Fruit fly (Drosophila melanogaster) whole organism, wandering third instar larva: Measurements from ENCODE around the gene REPTOR.

Experiments
- CG32264 ChIP-seq: fragments of 200-800 bp; sonication (Bioruptor generic); optimal IDR thresholded peaks from 2 replicates; lab custom pipeline; 2016; ENCODE audit warnings: missing biosample characterization, missing genetic modification characterization
- CrebA ChIP-seq: fragments of 200-800 bp; sonication (Bioruptor generic); optimal IDR thresholded peaks from 2 replicates; lab custom pipeline; 2016; ENCODE audit warnings: missing biosample characterization, mild to moderate bottlenecking, missing genetic modification characterization, borderline replicate concordance
- Dif ChIP-seq: fragments of 200-275, 200-300 bp; sonication (Bioruptor generic); optimal IDR thresholded peaks from 2 replicates; lab custom pipeline; 2018; ENCODE audit warnings: missing biosample characterization, missing genetic modification characterization; ENCODE audit not compliant: partially characterized antibody
- Hnf4 ChIP-seq: fragments of 200-800 bp; sonication (Bioruptor generic); optimal IDR thresholded peaks from 2 replicates; lab custom pipeline; 2016; ENCODE audit warnings: missing biosample characterization, mild to moderate bottlenecking, missing genetic modification characterization
- Hr78 ChIP-seq: fragments of >200 bp; optimal IDR thresholded peaks from 2 replicates; lab custom pipeline; 2017; ENCODE audit warnings: missing biosample characterization, missing genetic modification characterization
- Hr83 ChIP-seq: fragments of 200-300 bp; sonication (Bioruptor generic); optimal IDR thresholded peaks from 2 replicates; lab custom pipeline; 2016; ENCODE audit warnings: missing biosample characterization, mild to moderate bottlenecking, missing genetic modification characterization, moderate library complexity; ENCODE audit not compliant: poor library complexity, severe bottlenecking
- Jra ChIP-seq: sonication (Bioruptor generic); optimal IDR thresholded peaks from 2 replicates; lab custom pipeline; 2016; ENCODE audit warnings: missing biosample characterization, missing genetic modification characterization
- Myc ChIP-seq: fragments of >200 bp; optimal IDR thresholded peaks from 2 replicates; lab custom pipeline; 2017
- N ChIP-seq: fragments of >200 bp; optimal IDR thresholded peaks from 2 replicates; lab custom pipeline; 2018; ENCODE audit warnings: missing biosample characterization, missing external identifiers, missing genetic modification characterization
- OdsH ChIP-seq: fragments of 200-800 bp; sonication (Bioruptor generic); optimal IDR thresholded peaks from 2 replicates; lab custom pipeline; 2016; ENCODE audit warnings: missing biosample characterization, mild to moderate bottlenecking, missing genetic modification characterization
- Rel ChIP-seq, 2 experiments: fragments of 200-800 bp; sonication (Bioruptor generic) in 1 of 2; optimal IDR thresholded peaks; 2 replicates in 1 of 2; 3 replicates in 1 of 2; lab custom pipeline; 2016 to 2019; ENCODE audit warnings: mild to moderate bottlenecking in 2 of 2, missing biosample characterization in 2 of 2, missing genetic modification characterization in 2 of 2, moderate library complexity in 1 of 2
- Sp1 ChIP-seq: fragments of 200-800 bp; sonication (Bioruptor generic); optimal IDR thresholded peaks from 3 replicates; lab custom pipeline; 2019; ENCODE audit warnings: missing biosample characterization, mild to moderate bottlenecking, missing genetic modification characterization, moderate library complexity
- Vsx2 ChIP-seq: fragments of 200-300, 225-300 bp; sonication (Bioruptor generic); optimal IDR thresholded peaks from 2 replicates; lab custom pipeline; 2018; ENCODE audit warnings: missing biosample characterization, missing genetic modification characterization; ENCODE audit not compliant: partially characterized antibody
- dl ChIP-seq, 2 experiments: fragments of 175-275, 200-275 bp in 1 of 2; fragments of 200-275 bp in 1 of 2; sonication (Bioruptor generic); optimal IDR thresholded peaks; lab custom pipeline; 2018; ENCODE audit warnings: mild to moderate bottlenecking in 2 of 2, missing biosample characterization in 2 of 2, missing genetic modification characterization in 2 of 2, moderate library complexity in 2 of 2; ENCODE audit not compliant: partially characterized antibody in 2 of 2, insufficient read depth in 1 of 2
- dmrt93B ChIP-seq: fragments of 200-800 bp; sonication (Bioruptor generic); optimal IDR thresholded peaks from 2 replicates; lab custom pipeline; 2018; ENCODE audit warnings: missing biosample characterization, mild to moderate bottlenecking, missing genetic modification characterization
- dsf ChIP-seq: sonication (Bioruptor generic); optimal IDR thresholded peaks from 2 replicates; lab custom pipeline; 2016; ENCODE audit warnings: missing biosample characterization, missing genetic modification characterization, borderline replicate concordance
- foxo ChIP-seq, 2 experiments: fragments of 200-800 bp; sonication (Bioruptor generic); optimal IDR thresholded peaks; 2 replicates in 1 of 2; 3 replicates in 1 of 2; lab custom pipeline; 2016 to 2017; ENCODE audit warnings: missing biosample characterization in 2 of 2, missing genetic modification characterization in 2 of 2
- fru ChIP-seq: fragments of 200-800 bp; sonication (Bioruptor generic); optimal IDR thresholded peaks from 3 replicates; lab custom pipeline; 2016; ENCODE audit warnings: missing biosample characterization, mild to moderate bottlenecking, missing genetic modification characterization
- h ChIP-seq: fragments of 200-800 bp; sonication (Bioruptor generic); optimal IDR thresholded peaks from 3 replicates; lab custom pipeline; 2016; ENCODE audit warnings: missing biosample characterization, mild to moderate bottlenecking, missing genetic modification characterization
- psq ChIP-seq: fragments of 200-800 bp; sonication (Bioruptor generic); optimal IDR thresholded peaks from 3 replicates; lab custom pipeline; 2017; ENCODE audit warnings: missing biosample characterization, mild to moderate bottlenecking, missing genetic modification characterization, moderate library complexity
- rgr ChIP-seq: fragments of 200-800 bp; sonication (Bioruptor generic); optimal IDR thresholded peaks from 3 replicates; lab custom pipeline; 2016; ENCODE audit warnings: missing biosample characterization, mild to moderate bottlenecking, missing genetic modification characterization
- sage ChIP-seq: fragments of 200-800 bp; sonication (Bioruptor generic); optimal IDR thresholded peaks from 2 replicates; lab custom pipeline; 2016; ENCODE audit warnings: missing biosample characterization, mild to moderate bottlenecking, missing genetic modification characterization
- tai ChIP-seq: sonication (Bioruptor generic); optimal IDR thresholded peaks from 2 replicates; lab custom pipeline; 2016; ENCODE audit warnings: missing biosample characterization, missing genetic modification characterization
- usp ChIP-seq: fragments of >200 bp; optimal IDR thresholded peaks from 2 replicates; lab custom pipeline; 2017; ENCODE audit warnings: missing biosample characterization, missing genetic modification characterization
- woc ChIP-seq: sonication (Bioruptor generic); optimal IDR thresholded peaks from 2 replicates; lab custom pipeline; 2016; ENCODE audit warnings: missing biosample characterization, mild to moderate bottlenecking, missing genetic modification characterization

REPTOR gene

DNA sequence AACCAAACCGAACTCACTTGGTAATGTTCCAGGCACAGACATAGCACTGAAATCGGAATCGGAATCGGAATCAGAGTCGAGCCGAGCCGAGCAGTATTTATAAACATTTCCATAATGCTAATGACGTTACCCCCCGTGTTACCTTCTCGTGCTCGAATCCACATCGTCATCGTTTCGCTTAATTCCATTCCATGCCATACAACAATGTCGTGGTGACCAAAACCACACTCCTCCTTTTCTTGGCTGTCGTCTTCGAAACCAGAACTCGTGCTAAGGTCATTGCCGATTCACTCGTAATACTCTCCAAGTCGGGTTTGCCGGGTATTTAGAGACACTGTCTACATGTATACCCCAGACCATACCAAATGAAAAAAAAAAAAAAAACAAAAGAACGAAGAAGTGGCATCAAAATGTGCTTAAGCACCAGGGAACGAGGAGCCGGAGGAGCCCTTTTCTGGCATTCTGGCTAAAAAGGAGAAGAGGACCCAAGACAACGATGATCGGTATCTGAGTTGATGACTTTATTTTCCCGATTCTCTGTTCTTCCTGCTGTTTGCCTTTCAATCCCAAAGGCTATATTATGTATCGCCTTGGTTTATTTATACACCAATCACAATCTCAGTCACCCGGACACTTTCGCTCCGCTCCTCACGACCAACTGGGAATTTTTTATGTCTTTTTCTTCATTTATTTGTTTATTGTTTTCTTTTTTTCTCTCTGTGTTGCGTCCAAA, 20.9 kb upstream of the REPTOR start (continued):
- TF ChIP-seq Dif (GFP tag; lab: Kevin White, UChicago) = no peak

dm6 chr3R:24601069-24601468, 18.4 kb upstream of the REPTOR start:
- no peak for TF ChIP-seq OdsH (GFP tag; lab: Kevin White, UChicago)
- no peak for TF ChIP-seq psq (GFP tag; lab: Kevin White, UChicago)
- no peak for TF ChIP-seq Hnf4
- no peak for TF ChIP-seq CG32264
- TF ChIP-seq Sp1 = peak; percentile 1
- no peak for TF ChIP-seq CrebA (GFP tag; lab: Kevin White, UChicago)
- TF ChIP-seq rgr = peak; percentile 0
- TF ChIP-seq, all 38 proteins: peak for 2

DNA sequence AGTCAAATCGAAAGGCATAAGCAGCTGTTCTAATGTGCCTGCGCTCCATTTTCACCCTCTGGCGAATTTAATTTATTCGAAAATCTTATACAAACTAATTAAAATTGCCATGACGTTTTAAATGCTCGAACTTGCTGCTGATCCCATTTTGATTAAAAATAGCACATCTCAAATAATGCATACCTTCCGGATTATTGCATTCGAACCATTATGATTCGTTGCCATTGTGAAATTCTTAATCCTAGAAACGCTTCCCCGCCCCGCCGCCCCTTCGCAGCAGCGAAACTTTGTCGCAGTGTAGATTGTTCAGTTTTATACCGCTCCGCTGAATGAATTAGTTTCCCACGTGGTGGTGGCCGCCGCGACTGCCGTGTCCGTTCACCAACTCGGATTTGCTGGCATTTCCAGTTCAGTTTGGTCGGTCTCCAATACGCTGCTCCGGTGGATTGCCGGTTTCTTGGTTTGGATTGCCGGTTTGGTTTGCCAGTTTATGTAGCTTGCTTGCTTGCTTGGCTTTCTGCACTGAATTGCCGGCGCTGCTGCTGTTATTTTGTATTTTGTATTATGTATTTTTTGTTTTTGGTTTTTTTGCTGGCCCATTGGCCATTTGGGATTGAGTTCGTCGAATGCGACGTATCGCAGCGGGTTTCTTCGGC, 16.0 kb upstream of the REPTOR start:
- TF ChIP-seq Hr78 (GFP tag; lab: Kevin White, UChicago) = no peak
- TF ChIP-seq fru (GFP tag; lab: Kevin White, UChicago) = peak; percentile 11
- TF ChIP-seq rgr = no peak
- peak; percentile 7 for TF ChIP-seq psq (GFP tag; lab: Kevin White, UChicago)

DNA sequence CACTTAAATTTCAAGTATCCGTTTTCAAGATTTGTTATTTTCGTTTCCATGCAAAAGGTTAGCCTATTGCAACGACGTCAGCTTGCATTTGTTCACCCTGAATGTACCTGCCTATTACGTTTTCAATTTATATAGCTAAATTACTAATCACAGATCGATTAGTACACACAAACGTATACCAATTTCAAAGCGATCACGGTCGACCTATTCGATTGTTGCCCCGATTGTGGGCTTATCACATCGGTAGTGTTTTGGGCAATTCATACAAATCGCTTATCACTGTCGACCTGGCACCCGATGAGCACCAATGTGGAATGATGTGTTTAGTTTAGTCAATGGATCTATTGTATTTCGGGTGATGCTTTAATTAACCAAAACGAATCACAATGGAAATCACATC, 14.2 kb upstream of the REPTOR start:
- TF ChIP-seq fru (GFP tag; lab: Kevin White, UChicago) = no peak
- TF ChIP-seq woc (GFP tag; lab: Kevin White, UChicago) = no peak
- TF ChIP-seq psq (GFP tag; lab: Kevin White, UChicago) = no peak
- no peak for TF ChIP-seq N
- TF ChIP-seq Myc (lab: Kevin White, UChicago) = no peak
- no peak for TF ChIP-seq Rel (GFP tag; optimal IDR thresholded peaks at IDR 0.05; lab: Kevin White, UChicago)
- TF ChIP-seq Rel (tag; optimal IDR thresholded peaks at IDR 0.05; lab: Kevin White, UChicago) = no peak
- TF ChIP-seq Vsx2 (GFP tag; lab: Kevin White, UChicago) = no peak
- TF ChIP-seq h (GFP tag; lab: Kevin White, UChicago) = no peak
- no peak for TF ChIP-seq sage (GFP tag; lab: Kevin White, UChicago)
- TF ChIP-seq usp (GFP tag; lab: Kevin White, UChicago) = no peak
- no peak for TF ChIP-seq Dif (GFP tag; lab: Kevin White, UChicago)
- TF ChIP-seq, all 38 proteins: peak for 0

DNA sequence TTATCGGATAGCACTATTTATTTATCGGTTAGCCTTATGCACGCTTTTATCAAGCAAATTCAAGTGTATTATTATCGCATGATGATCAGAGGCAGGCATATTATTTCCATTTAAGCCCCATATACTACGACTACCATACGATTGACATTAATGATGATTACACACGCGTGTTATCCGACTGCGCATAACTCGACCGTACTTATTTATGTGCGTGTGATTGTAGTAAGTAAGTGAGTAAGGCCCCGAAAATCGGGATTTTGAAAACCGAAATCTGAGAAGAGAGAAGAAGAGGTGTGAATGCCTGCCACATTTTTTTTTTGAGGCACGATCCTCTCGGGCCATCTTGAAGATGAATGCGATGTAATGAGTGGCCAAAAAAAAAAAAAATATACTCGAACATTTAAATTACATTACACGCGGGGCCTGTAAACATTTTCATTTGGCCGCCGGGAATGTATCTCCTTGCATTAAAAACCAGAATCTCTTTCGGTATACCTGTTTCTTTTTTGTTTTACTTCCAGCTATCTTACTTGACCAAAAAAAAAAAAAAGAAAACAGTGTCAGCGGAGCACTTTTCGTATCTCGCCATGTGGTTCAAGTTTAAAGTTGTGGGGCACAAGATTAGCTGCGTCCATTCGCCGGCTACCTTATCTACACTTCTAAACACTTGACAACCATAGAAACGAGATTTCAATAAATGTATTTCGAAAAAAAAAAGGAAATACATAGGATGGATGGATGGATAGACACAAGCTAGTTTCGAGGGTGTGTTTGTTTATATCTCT, 12.9 kb upstream of the REPTOR start:
- TF ChIP-seq dl (GFP tag; optimal IDR thresholded peaks at IDR 0.05; lab: Kevin White, UChicago; ENCODE audit: insufficient read depth in 1 of 2, partially characterized antibody in 2 of 2) (no peak), sage (GFP tag; lab: Kevin White, UChicago) (no peak), Hr83 (GFP tag; lab: Kevin White, UChicago) (no peak), N (no peak), tai (no peak), OdsH (GFP tag; lab: Kevin White, UChicago) (no peak), foxo (GFP tag; optimal IDR thresholded peaks at IDR 0.05; lab: Kevin White, UChicago) (no peak), usp (GFP tag; lab: Kevin White, UChicago) (no peak), dsf (GFP tag; lab: Kevin White, UChicago) (no peak), Jra (GFP tag; lab: Kevin White, UChicago) (no peak), h (GFP tag; lab: Kevin White, UChicago) (no peak), CrebA (GFP tag; lab: Kevin White, UChicago) (no peak), Hnf4 (no peak), dmrt93B (no peak)
